Fruit fly (Drosophila melanogaster) whole organism, embryonic: ENCODE measurements around the gene Ugt37C2.

Source experiments
- Abd-B ChIP-seq: fragments of 200-800 bp; sonication (Bioruptor generic); optimal IDR thresholded peaks from 2 replicates; lab custom pipeline; 2018; ENCODE audit warnings: missing biosample characterization, mild to moderate bottlenecking, missing genetic modification characterization, moderate library complexity
- Blimp-1 ChIP-seq: fragments of 200-800 bp; sonication (Bioruptor generic); optimal IDR thresholded peaks from 3 replicates; lab custom pipeline; 2018; ENCODE audit warnings: missing biosample characterization, missing genetic modification characterization, mild to moderate bottlenecking, moderate library complexity, missing genetic modification reagents
- BtbVII ChIP-seq: fragments of 200-800 bp; sonication (Bioruptor generic); optimal IDR thresholded peaks from 3 replicates; lab custom pipeline; 2017; ENCODE audit warnings: missing biosample characterization, mild to moderate bottlenecking, missing genetic modification characterization
- CG10147 ChIP-seq: fragments of 200-800 bp; sonication (Bioruptor generic); optimal IDR thresholded peaks from 2 replicates; lab custom pipeline; 2019; ENCODE audit warnings: missing biosample characterization, mild to moderate bottlenecking, missing genetic modification characterization, moderate library complexity
- CG10209 ChIP-seq: fragments of 200-800 bp; sonication (Bioruptor generic); optimal IDR thresholded peaks from 3 replicates; lab custom pipeline; 2017; ENCODE audit warnings: missing biosample characterization, mild to moderate bottlenecking, missing genetic modification characterization, missing genetic modification reagents
- CG11247 ChIP-seq: fragments of 200-800 bp; sonication (Bioruptor generic); IDR thresholded peaks from 2 replicates; pipeline ENCODE4 v1.3.6; 2022; ENCODE audit warnings: missing biosample characterization, missing genetic modification characterization
- CG1233 ChIP-seq: fragments of 200-800 bp; sonication (Bioruptor generic); optimal IDR thresholded peaks from 4 replicates; lab custom pipeline; 2018; ENCODE audit warnings: missing biosample characterization, mild to moderate bottlenecking, missing genetic modification characterization
- CG17385 ChIP-seq: fragments of 200-800 bp; sonication (Bioruptor generic); optimal IDR thresholded peaks from 3 replicates; lab custom pipeline; 2018; ENCODE audit warnings: missing biosample characterization, mild to moderate bottlenecking, missing genetic modification characterization
- CG17568 ChIP-seq: fragments of 200-800 bp; sonication (Bioruptor generic); optimal IDR thresholded peaks from 2 replicates; lab custom pipeline; 2018; ENCODE audit warnings: missing biosample characterization, mild to moderate bottlenecking, missing genetic modification characterization, moderate library complexity
- CG17802 ChIP-seq: fragments of 200-800 bp; sonication (Bioruptor generic); optimal IDR thresholded peaks from 2 replicates; lab custom pipeline; 2018; ENCODE audit warnings: missing biosample characterization, mild to moderate bottlenecking, missing genetic modification characterization, moderate library complexity
- CG2712 ChIP-seq: fragments of 200-800 bp; optimal IDR thresholded peaks from 3 replicates; lab custom pipeline; 2019; ENCODE audit warnings: missing biosample characterization, mild to moderate bottlenecking, missing genetic modification characterization, moderate library complexity
- CG33213 ChIP-seq: fragments of 200-800 bp; sonication (Bioruptor generic); optimal IDR thresholded peaks from 3 replicates; lab custom pipeline; 2016; ENCODE audit warnings: missing biosample characterization, missing genetic modification characterization
- CG3726 ChIP-seq: fragments of 200-800 bp; sonication (Bioruptor generic); IDR thresholded peaks from 3 replicates; pipeline ENCODE4, ENCODE4 v1.3.6; 2022; ENCODE audit warnings: missing biosample characterization, missing genetic modification characterization
- CG4617 ChIP-seq: fragments of 200-800 bp; sonication (Bioruptor generic); optimal IDR thresholded peaks from 3 replicates; lab custom pipeline; 2016; ENCODE audit warnings: missing biosample characterization, missing genetic modification characterization, borderline replicate concordance
- CG6272 ChIP-seq: fragments of 200-800 bp; sonication (Bioruptor generic); IDR thresholded peaks from 2 replicates; pipeline ENCODE4 v1.3.6; 2022; ENCODE audit warnings: missing biosample characterization, missing genetic modification characterization
- CG6854 ChIP-seq: fragments of 200-800 bp; sonication (Bioruptor generic); optimal IDR thresholded peaks from 3 replicates; lab custom pipeline; 2017; ENCODE audit warnings: missing biosample characterization, mild to moderate bottlenecking, missing genetic modification characterization
- CG8944 ChIP-seq: fragments of 200-800 bp; sonication (Bioruptor generic); optimal IDR thresholded peaks from 3 replicates; lab custom pipeline; 2016; ENCODE audit warnings: missing biosample characterization, missing genetic modification characterization
- D19B ChIP-seq: fragments of 200-800 bp; sonication (Bioruptor generic); optimal IDR thresholded peaks from 2 replicates; lab custom pipeline; 2017; ENCODE audit warnings: missing biosample characterization, mild to moderate bottlenecking, missing genetic modification characterization
- Doc3 ChIP-seq: fragments of 200-800 bp; sonication (Bioruptor generic); IDR thresholded peaks from 3 replicates; pipeline ENCODE4 v1.3.6; 2022; ENCODE audit warnings: missing biosample characterization, missing genetic modification characterization; ENCODE audit not compliant: partially characterized antibody
- Eip74EF ChIP-seq, 2 experiments: fragments of 200-800 bp in 1 of 2; fragments of >200 bp in 1 of 2; sonication (Bioruptor generic) in 1 of 2; optimal IDR thresholded peaks; 2 replicates each; lab custom pipeline; 2017 to 2019; ENCODE audit warnings: missing biosample characterization in 2 of 2, missing genetic modification characterization in 2 of 2, mild to moderate bottlenecking in 1 of 2, moderate library complexity in 1 of 2
- Fer1 ChIP-seq: fragments of 200-800 bp; sonication (Bioruptor generic); optimal IDR thresholded peaks from 2 replicates; lab custom pipeline; 2017; ENCODE audit warnings: missing biosample characterization, mild to moderate bottlenecking, missing genetic modification characterization
- HHEX ChIP-seq: fragments of 200-800 bp; sonication (Bioruptor generic); optimal IDR thresholded peaks from 3 replicates; lab custom pipeline; 2017; ENCODE audit warnings: missing biosample characterization, mild to moderate bottlenecking, missing genetic modification characterization, missing genetic modification reagents
- Hmx ChIP-seq: fragments of 200-800 bp; sonication (Bioruptor generic); optimal IDR thresholded peaks from 2 replicates; lab custom pipeline; 2016; ENCODE audit warnings: missing biosample characterization, missing genetic modification characterization
- Jarid2 ChIP-seq: fragments of 200-800 bp; sonication (Bioruptor generic); optimal IDR thresholded peaks from 3 replicates; lab custom pipeline; 2017; ENCODE audit warnings: mild to moderate bottlenecking, missing biosample characterization, missing genetic modification reagents, missing genetic modification characterization
- Oaz ChIP-seq: fragments of 200-800 bp; sonication (Bioruptor generic); IDR thresholded peaks from 2 replicates; pipeline ENCODE4 v1.3.6; 2022; ENCODE audit warnings: missing biosample characterization, missing genetic modification characterization
- PHDP ChIP-seq: fragments of 200-800 bp; sonication (Bioruptor generic); optimal IDR thresholded peaks from 3 replicates; lab custom pipeline; 2018; ENCODE audit warnings: missing biosample characterization, mild to moderate bottlenecking, missing genetic modification characterization, moderate library complexity
- Ptx1 ChIP-seq: fragments of 200-800 bp; sonication (Bioruptor generic); IDR thresholded peaks from 2 replicates; pipeline ENCODE4 v1.3.6; 2022; ENCODE audit warnings: missing biosample characterization, missing genetic modification characterization
- Ssrp ChIP-seq: fragments of 200-800 bp; sonication (Bioruptor generic); optimal IDR thresholded peaks from 2 replicates; lab custom pipeline; 2018; ENCODE audit warnings: missing biosample characterization, mild to moderate bottlenecking, missing genetic modification characterization, moderate library complexity
- Tbp ChIP-seq: fragments of >200 bp; optimal IDR thresholded peaks from 2 replicates; lab custom pipeline; 2018; ENCODE audit warnings: missing biosample characterization, missing genetic modification characterization
- Vsx1 ChIP-seq: fragments of 200-800 bp; sonication (Bioruptor generic); optimal IDR thresholded peaks from 2 replicates; lab custom pipeline; 2017; ENCODE audit warnings: missing biosample characterization, mild to moderate bottlenecking, missing genetic modification characterization, missing genetic modification reagents
- ase ChIP-seq: fragments of 200-800 bp; sonication (Bioruptor generic); IDR thresholded peaks from 3 replicates; pipeline ENCODE4 v1.3.6; 2022; ENCODE audit warnings: missing biosample characterization, missing genetic modification characterization
- az2 ChIP-seq: fragments of 200-800 bp; sonication (Bioruptor generic); optimal IDR thresholded peaks from 3 replicates; lab custom pipeline; 2016; ENCODE audit warnings: missing biosample characterization, missing genetic modification characterization
- crc ChIP-seq: fragments of 200-800 bp; sonication (Bioruptor generic); optimal IDR thresholded peaks from 2 replicates; lab custom pipeline; 2016; ENCODE audit warnings: missing biosample characterization, missing genetic modification characterization
- dmrt99B ChIP-seq: fragments of 200-800 bp; sonication (Bioruptor generic); optimal IDR thresholded peaks from 2 replicates; lab custom pipeline; 2018; ENCODE audit warnings: missing biosample characterization, mild to moderate bottlenecking, missing genetic modification characterization, moderate library complexity
- gem ChIP-seq: fragments of 200-800 bp; sonication (Bioruptor generic); optimal IDR thresholded peaks from 2 replicates; lab custom pipeline; 2019; ENCODE audit warnings: missing biosample characterization, mild to moderate bottlenecking, missing genetic modification characterization, moderate library complexity
- inv ChIP-seq: fragments of 200-800 bp; sonication (Bioruptor generic); IDR thresholded peaks from 2 replicates; pipeline ENCODE4 v1.3.6; 2022; ENCODE audit warnings: missing biosample characterization, missing genetic modification characterization; ENCODE audit not compliant: partially characterized antibody
- kah ChIP-seq: fragments of 200-800 bp; sonication (Bioruptor generic); optimal IDR thresholded peaks from 2 replicates; lab custom pipeline; 2018; ENCODE audit warnings: missing biosample characterization, mild to moderate bottlenecking, missing genetic modification characterization
- lbe ChIP-seq: fragments of 200-800 bp; sonication (Bioruptor generic); optimal IDR thresholded peaks from 2 replicates; lab custom pipeline; 2016; ENCODE audit warnings: missing biosample characterization, mild to moderate bottlenecking, missing genetic modification characterization
- nerfin-2 ChIP-seq: fragments of 200-800 bp; sonication (Bioruptor generic); IDR thresholded peaks from 2 replicates; pipeline ENCODE4 v1.3.6; 2022; ENCODE audit warnings: missing biosample characterization, missing genetic modification characterization; ENCODE audit not compliant: partially characterized antibody
- nmo ChIP-seq: fragments of 200-800 bp; sonication (Bioruptor generic); optimal IDR thresholded peaks from 2 replicates; lab custom pipeline; 2018; ENCODE audit warnings: missing biosample characterization, mild to moderate bottlenecking, missing genetic modification characterization, moderate library complexity
- pb ChIP-seq: fragments of 200-800 bp; sonication (Bioruptor generic); optimal IDR thresholded peaks from 3 replicates; lab custom pipeline; 2016; ENCODE audit warnings: missing biosample characterization, missing genetic modification characterization
- pum ChIP-seq: fragments of 200-800 bp; sonication (Bioruptor generic); optimal IDR thresholded peaks from 2 replicates; lab custom pipeline; 2016; ENCODE audit warnings: missing biosample characterization, missing genetic modification characterization
- salm ChIP-seq: fragments of 200-800 bp; sonication (Bioruptor generic); optimal IDR thresholded peaks from 2 replicates; lab custom pipeline; 2018; ENCODE audit warnings: missing biosample characterization, mild to moderate bottlenecking, missing genetic modification characterization
- sim ChIP-seq: fragments of 200-800 bp; sonication (Bioruptor generic); IDR thresholded peaks from 2 replicates; pipeline ENCODE4 v1.3.6; 2022; ENCODE audit warnings: missing biosample characterization, missing genetic modification characterization
- stwl ChIP-seq: fragments of 200-800 bp; sonication (Bioruptor generic); optimal IDR thresholded peaks from 3 replicates; lab custom pipeline; 2018; ENCODE audit warnings: missing biosample characterization, mild to moderate bottlenecking, missing genetic modification characterization, moderate library complexity
- tio ChIP-seq: fragments of 200-800 bp; sonication (Bioruptor generic); optimal IDR thresholded peaks from 2 replicates; lab custom pipeline; 2017; ENCODE audit warnings: missing biosample characterization, missing genetic modification characterization, inconsistent platforms
- vnd ChIP-seq: fragments of 200-800 bp; sonication (Bioruptor generic); IDR thresholded peaks from 3 replicates; pipeline ENCODE4 v1.3.6; 2022; ENCODE audit warnings: missing biosample characterization, missing genetic modification characterization; ENCODE audit not compliant: partially characterized antibody

The Ugt37C2 gene

dm6 chr2L:16815989-16816749 lies 22.2 kb downstream of the Ugt37C2 start, which contains the start of gene mdy (continued):
- peak; percentile 29 for TF ChIP-seq CG33213 (GFP tag; lab: Kevin White, UChicago)
- no peak for TF ChIP-seq crc (GFP tag; lab: Kevin White, UChicago)
- peak; percentile 32 for TF ChIP-seq Ssrp (tag; lab: Kevin White, UChicago)
- TF ChIP-seq CG11247 (GFP tag; lab: Robert Waterston, UW): peak; percentile 64
- no peak for TF ChIP-seq BtbVII (GFP tag; lab: Kevin White, UChicago)
- TF ChIP-seq HHEX (GFP tag; lab: Kevin White, UChicago): no peak
- TF ChIP-seq lbe (GFP tag; lab: Kevin White, UChicago): peak; percentile 61
- TF ChIP-seq Hmx (GFP tag; lab: Kevin White, UChicago): no peak
- peak; percentile 38; the same call in 1 of the 2 replicates for TF ChIP-seq inv (GFP tag; lab: Robert Waterston, UW)
- TF ChIP-seq Tbp: peak; percentile 4
- TF ChIP-seq ase: peak; percentile 44; the same call in 1 of the 3 replicates
- peak; percentile 58 for TF ChIP-seq PHDP (tag; lab: Kevin White, UChicago)
- peak; percentile 39 for TF ChIP-seq pb (GFP tag; lab: Kevin White, UChicago)
- TF ChIP-seq CG6272: peak; percentile 30; the same call in 1 of the 2 replicates
- no peak for TF ChIP-seq kah (GFP tag; lab: Kevin White, UChicago)
- TF ChIP-seq CG10147 (GFP tag; lab: Kevin White, UChicago): no peak
- TF ChIP-seq CG17385: no peak
- TF ChIP-seq CG6854 (GFP tag; lab: Kevin White, UChicago): no peak
- peak; percentile 7 for TF ChIP-seq Abd-B
- TF ChIP-seq Oaz (GFP tag; lab: Robert Waterston, UW): 0 out of 2 replicates have a peak, but pooled peaks have one; percentile 12
- TF ChIP-seq vnd (GFP tag; lab: Robert Waterston, UW): 0 out of 3 replicates have a peak, but pooled peaks have one; percentile 33
- TF ChIP-seq Blimp-1 (GFP tag; lab: Kevin White, UChicago): no peak
- peak; percentile 31 for TF ChIP-seq Vsx1 (GFP tag; lab: Kevin White, UChicago)
- TF ChIP-seq CG8944 (GFP tag; lab: Kevin White, UChicago): peak; percentile 47
- peak; percentile 46 for TF ChIP-seq Ptx1 (GFP tag; lab: Robert Waterston, UW)
- no peak for TF ChIP-seq Doc3 (GFP tag; lab: Robert Waterston, UW)
- TF ChIP-seq CG17568: no peak
- peak; percentile 41 for TF ChIP-seq tio (GFP tag; lab: Kevin White, UChicago)
- no peak for TF ChIP-seq salm
- no peak for TF ChIP-seq Fer1 (GFP tag; lab: Kevin White, UChicago)
- TF ChIP-seq CG4617: no peak
- peak; percentile 61 for TF ChIP-seq az2 (GFP tag; lab: Kevin White, UChicago)
- peak; percentile 68 for TF ChIP-seq CG2712 (tag; lab: Kevin White, UChicago)
- no peak for TF ChIP-seq sim (GFP tag; lab: Robert Waterston, UW)
- TF ChIP-seq nmo (GFP tag; lab: Kevin White, UChicago): peak; percentile 57
- peak; percentile 79 for TF ChIP-seq gem (tag; lab: Kevin White, UChicago)
- TF ChIP-seq CG17802 (tag; lab: Kevin White, UChicago): no peak
- peak; percentile 2 for TF ChIP-seq CG1233
- peak in 1 of 2 experiments; percentile 17 for TF ChIP-seq Eip74EF (GFP tag; optimal IDR thresholded peaks at IDR 0.05; lab: Kevin White, UChicago)
- peak; percentile 42 for TF ChIP-seq dmrt99B (tag; lab: Kevin White, UChicago)
- peak; percentile 24 for TF ChIP-seq stwl (tag; lab: Kevin White, UChicago)
- peak; percentile 36 for TF ChIP-seq D19B
- peak; percentile 44; the same call in 1 of the 2 replicates for TF ChIP-seq nerfin-2 (GFP tag; lab: Robert Waterston, UW)
- 0 out of 3 replicates have a peak, but pooled peaks have one; percentile 9 for TF ChIP-seq CG3726 (GFP tag; lab: Robert Waterston, UW)
- TF ChIP-seq CG10209 (GFP tag; lab: Kevin White, UChicago): peak; percentile 51
- TF ChIP-seq Jarid2: no peak
- peak; percentile 2 for TF ChIP-seq pum
